Worm (Caenorhabditis elegans) whole organism, midembryonic: ENCODE data around the gene Y102A11A.1.

ENCODE experiments used
- T22C8.4 ChIP-seq: fragments of 200-800 bp; sonication (Bioruptor generic); IDR thresholded peaks from 2 replicates; pipeline ENCODE4 v1.3.6; 2022; ENCODE audit warnings: missing genetic modification characterization, missing compliant biosample characterization
- cog-1 ChIP-seq: sonication (generic microtip); optimal IDR thresholded peaks from 2 replicates; lab custom pipeline; 2016; ENCODE audit warnings: missing genetic modification characterization, missing compliant biosample characterization
- flt-1 ChIP-seq: fragments of 200-800 bp; sonication (Bioruptor generic); IDR thresholded peaks from 2 replicates; pipeline ENCODE4 v1.3.6; 2022; ENCODE audit warnings: missing genetic modification characterization, missing compliant biosample characterization
- klf-2 ChIP-seq: fragments of 200-800 bp; sonication (Bioruptor generic); conservative IDR thresholded peaks from 2 replicates; pipeline ENCODE4 v1.3.6; 2022; ENCODE audit warnings: missing genetic modification reagents, missing genetic modification characterization, missing compliant biosample characterization
- med-1 ChIP-seq: sonication (generic microtip); optimal IDR thresholded peaks from 2 replicates; lab custom pipeline; 2017; ENCODE audit warnings: missing genetic modification characterization, mild to moderate bottlenecking, missing compliant biosample characterization, antibody characterized with exemption, missing genetic modification reagents; ENCODE audit not compliant: insufficient read depth
- tab-1 ChIP-seq: fragments of 200-800 bp; sonication (Bioruptor generic); IDR thresholded peaks from 2 replicates; pipeline ENCODE4 v1.3.6; 2022; ENCODE audit warnings: missing genetic modification characterization, missing compliant biosample characterization
- ztf-23 ChIP-seq: fragments of 200-800 bp; sonication (Bioruptor generic); IDR thresholded peaks from 2 replicates; pipeline ENCODE4 v1.3.6; 2022; ENCODE audit warnings: missing genetic modification reagents, missing genetic modification characterization, missing compliant biosample characterization
- ztf-29 ChIP-seq: fragments of 200-800 bp; sonication (Bioruptor generic); IDR thresholded peaks from 2 replicates; pipeline ENCODE4 v1.3.6; 2022; ENCODE audit warnings: missing genetic modification reagents, missing genetic modification characterization, missing compliant biosample characterization

DNA sequence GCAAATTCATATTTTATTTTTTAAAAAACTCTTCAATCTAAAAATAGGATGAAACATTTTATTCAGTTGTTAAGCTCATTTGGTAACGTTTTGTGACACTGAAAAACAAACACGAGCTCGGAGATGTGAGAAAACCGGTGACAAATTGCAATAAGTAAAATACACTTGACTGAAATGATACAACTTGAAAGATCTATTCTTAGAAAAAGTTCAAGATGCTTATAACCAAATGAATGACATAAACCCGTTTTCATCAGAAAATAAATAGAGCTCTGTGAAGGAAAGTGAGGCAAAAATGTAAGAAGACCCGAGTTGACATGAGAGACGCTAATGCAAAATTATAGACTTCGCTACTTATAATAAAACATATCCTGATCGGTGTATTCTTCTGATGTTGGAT is 12.3 kb upstream of the Y102A11A.1 start, which contains the start of gene smex-2:
- TF ChIP-seq med-1 (no peak), cog-1 (tag; lab: Kevin White, UChicago) (no peak), klf-2 (GFP tag; lab: Robert Waterston, UW) (no peak), tab-1 (GFP tag; lab: Robert Waterston, UW) (no peak), T22C8.4 (GFP tag; lab: Robert Waterston, UW) (no peak), flt-1 (GFP tag; lab: Robert Waterston, UW) (no peak), ztf-23 (GFP tag; lab: Robert Waterston, UW) (no peak), ztf-29 (no peak)
